ENCODE assay signal across 2 fruit fly cellular contexts in the genomic region with DNA sequence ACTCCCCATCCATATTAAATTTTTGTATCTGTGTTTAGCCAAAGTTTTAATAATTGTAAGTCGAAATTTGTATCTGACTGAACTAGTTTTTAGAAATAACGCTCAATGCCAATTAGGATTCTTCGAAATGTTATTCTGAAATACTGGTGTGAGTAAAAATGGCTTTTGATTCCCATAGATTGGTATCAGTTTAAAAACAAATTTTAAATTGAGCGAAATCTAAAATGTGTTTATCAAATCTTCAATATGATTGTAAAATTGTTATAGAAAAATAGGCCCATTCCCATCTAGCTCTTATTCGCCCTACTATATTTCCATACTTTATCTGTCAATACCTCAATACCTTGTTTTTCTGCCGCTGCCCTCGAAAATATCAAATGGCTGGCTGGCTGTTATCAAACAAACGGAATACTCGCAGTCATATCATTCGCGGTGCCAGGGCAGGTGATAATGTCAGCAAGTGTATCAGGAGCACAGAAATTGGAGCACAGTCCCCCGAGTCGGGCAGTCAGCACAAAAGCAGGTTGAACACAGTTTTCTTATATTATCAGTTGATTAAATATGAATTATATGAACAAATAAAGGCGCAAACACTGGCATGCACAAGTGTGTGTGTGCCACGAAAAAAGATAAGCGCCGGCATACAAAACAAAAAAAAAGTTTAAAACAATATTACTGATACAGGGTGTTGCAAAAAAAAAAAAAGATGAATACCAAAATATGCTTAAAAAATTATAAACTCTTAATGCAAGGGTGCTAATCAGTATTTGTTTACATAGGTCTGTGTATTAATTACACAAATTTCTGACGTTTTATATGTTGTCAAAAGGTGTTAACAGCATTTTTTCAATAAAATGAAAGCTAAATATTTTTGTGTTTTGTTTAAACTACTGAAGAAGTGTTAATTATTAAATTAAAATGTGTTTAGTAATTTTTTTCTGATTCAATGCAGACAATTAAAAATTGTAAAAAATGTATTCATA.
A peak's percentile ranks its signal among the peaks of the same experiment; 100 is the strongest.
TF ChIP-seq lines count a peak whose summit lies in the region.

A gene (minus strand): TSS at position 51 of the 983 bp plus-strand sequence.

TF ChIP-seq in whole organism, embryonic, 481 proteins besides CTCF, POLR2A, EP300 and RAD21 (continued from another document and continues in another):
- TF ChIP-seq CG8388 (GFP tag; optimal IDR thresholded peaks at IDR 0.05; lab: Kevin White, UChicago): peak; percentile 24
- TF ChIP-seq CG18599 (GFP tag; optimal IDR thresholded peaks at IDR 0.05; lab: Kevin White, UChicago): peak; percentile 93
- TF ChIP-seq BEAF-32 (GFP tag; optimal IDR thresholded peaks at IDR 0.05; lab: Kevin White, UChicago): no peak
- TF ChIP-seq lilli (GFP tag; optimal IDR thresholded peaks at IDR 0.05; lab: Kevin White, UChicago): peak; percentile 51
- TF ChIP-seq odd (GFP tag; optimal IDR thresholded peaks at IDR 0.05; lab: Kevin White, UChicago): peak; percentile 87
- peak; percentile 66 for TF ChIP-seq Adf1 (GFP tag; IDR thresholded peaks at IDR 0.05; lab: Robert Waterston, UW)
- TF ChIP-seq NfI (GFP tag; optimal IDR thresholded peaks at IDR 0.05; lab: Kevin White, UChicago): peak; percentile 58
- TF ChIP-seq pros (GFP tag; optimal IDR thresholded peaks at IDR 0.05; lab: Kevin White, UChicago): no peak
- no peak for TF ChIP-seq cad (GFP tag; optimal IDR thresholded peaks at IDR 0.05; lab: Kevin White, UChicago)
- peak; percentile 33 for TF ChIP-seq CG5245 (GFP tag; optimal IDR thresholded peaks at IDR 0.05; lab: Kevin White, UChicago)
- peak; percentile 60 for TF ChIP-seq Camta (GFP tag; optimal IDR thresholded peaks at IDR 0.05; lab: Kevin White, UChicago)
- peak; percentile 23 for TF ChIP-seq CG10462 (GFP tag; optimal IDR thresholded peaks at IDR 0.05; lab: Kevin White, UChicago)
- peak; percentile 79 for TF ChIP-seq CG6854 (GFP tag; optimal IDR thresholded peaks at IDR 0.05; lab: Kevin White, UChicago)
- TF ChIP-seq Optix (GFP tag; IDR thresholded peaks at IDR 0.05; lab: Robert Waterston, UW): no peak; the same call in 2 of the 3 replicates
- TF ChIP-seq CG6765 (GFP tag; optimal IDR thresholded peaks at IDR 0.05; lab: Kevin White, UChicago): peak; percentile 84
- TF ChIP-seq Meics (GFP tag; optimal IDR thresholded peaks at IDR 0.05; lab: Kevin White, UChicago): peak; percentile 79
- peak; percentile 19 for TF ChIP-seq pb (GFP tag; optimal IDR thresholded peaks at IDR 0.05; lab: Kevin White, UChicago)
- no peak for TF ChIP-seq CG11560 (tag; IDR thresholded peaks at IDR 0.05; lab: Robert Waterston, UW)
- peak; percentile 58 for TF ChIP-seq wdn (GFP tag; IDR thresholded peaks at IDR 0.05; lab: Robert Waterston, UW)
- peak; percentile 74; the same call in 2 of the 3 replicates for TF ChIP-seq so (GFP tag; IDR thresholded peaks at IDR 0.05; lab: Robert Waterston, UW)
- TF ChIP-seq HLH54F (GFP tag; optimal IDR thresholded peaks at IDR 0.05; lab: Kevin White, UChicago): peak; percentile 20
- peak; percentile 47 for TF ChIP-seq CHES-1-like (GFP tag; optimal IDR thresholded peaks at IDR 0.05; lab: Kevin White, UChicago)
- peak; percentile 31 for TF ChIP-seq Hr3 (GFP tag; optimal IDR thresholded peaks at IDR 0.05; lab: Kevin White, UChicago)
- TF ChIP-seq CG9215 (GFP tag; IDR thresholded peaks at IDR 0.05; lab: Robert Waterston, UW): no peak
- peak; percentile 88 for TF ChIP-seq CG3407 (GFP tag; optimal IDR thresholded peaks at IDR 0.05; lab: Kevin White, UChicago)
- peak; percentile 80 for TF ChIP-seq onecut (GFP tag; IDR thresholded peaks at IDR 0.05; lab: Robert Waterston, UW)
- peak; percentile 100 for TF ChIP-seq CG31224 (GFP tag; IDR thresholded peaks at IDR 0.05; lab: Robert Waterston, UW)
- TF ChIP-seq CG3726 (GFP tag; IDR thresholded peaks at IDR 0.05; lab: Robert Waterston, UW): peak; percentile 66; the same call in 1 of the 3 replicates
- no peak for TF ChIP-seq Hr39 (optimal IDR thresholded peaks at IDR 0.05; lab: Kevin White, UChicago)
- peak; percentile 57 for TF ChIP-seq CG18262 (tag; optimal IDR thresholded peaks at IDR 0.05; lab: Kevin White, UChicago)
- no peak for TF ChIP-seq CG13287 (GFP tag; IDR thresholded peaks at IDR 0.05; lab: Robert Waterston, UW; ENCODE audit: partially characterized antibody)
- peak; percentile 98 for TF ChIP-seq CG8281 (tag; optimal IDR thresholded peaks at IDR 0.05; lab: Kevin White, UChicago)
- TF ChIP-seq CG7556 (GFP tag; optimal IDR thresholded peaks at IDR 0.05; lab: Kevin White, UChicago): peak; percentile 74
- TF ChIP-seq Asciz (GFP tag; optimal IDR thresholded peaks at IDR 0.05; lab: Kevin White, UChicago): peak; percentile 90
- TF ChIP-seq ap (GFP tag; IDR thresholded peaks at IDR 0.05; lab: Robert Waterston, UW): peak; percentile 29; the same call in 1 of the 2 replicates
- TF ChIP-seq cg (GFP tag; optimal IDR thresholded peaks at IDR 0.05; lab: Kevin White, UChicago): peak; percentile 65
- TF ChIP-seq Gug (GFP tag; IDR thresholded peaks at IDR 0.05; lab: Robert Waterston, UW): no peak
- no peak for TF ChIP-seq ttk (GFP tag; IDR thresholded peaks at IDR 0.05; lab: Robert Waterston, UW)
- peak; percentile 52; the same call in 1 of the 2 replicates for TF ChIP-seq CG11247 (GFP tag; IDR thresholded peaks at IDR 0.05; lab: Robert Waterston, UW)
- TF ChIP-seq CG4820 (GFP tag; optimal IDR thresholded peaks at IDR 0.05; lab: Kevin White, UChicago): peak; percentile 40
- TF ChIP-seq CG31388 (GFP tag; optimal IDR thresholded peaks at IDR 0.05; lab: Kevin White, UChicago): no peak
- peak; percentile 71; the same call in 2 of the 3 replicates for TF ChIP-seq ase (GFP tag; IDR thresholded peaks at IDR 0.05; lab: Robert Waterston, UW)
- no peak for TF ChIP-seq z (GFP tag; IDR thresholded peaks at IDR 0.05; lab: Robert Waterston, UW)
- TF ChIP-seq CG8478 (optimal IDR thresholded peaks at IDR 0.05; lab: Kevin White, UChicago): no peak
- TF ChIP-seq CG2120 (GFP tag; optimal IDR thresholded peaks at IDR 0.05; lab: Kevin White, UChicago): peak; percentile 74
- TF ChIP-seq trem (tag; optimal IDR thresholded peaks at IDR 0.05; lab: Kevin White, UChicago): no peak
- TF ChIP-seq az2 (GFP tag; optimal IDR thresholded peaks at IDR 0.05; lab: Kevin White, UChicago): peak; percentile 10
- no peak for TF ChIP-seq ind (GFP tag; optimal IDR thresholded peaks at IDR 0.05; lab: Kevin White, UChicago)
- peak; percentile 41 for TF ChIP-seq CG17802 (tag; optimal IDR thresholded peaks at IDR 0.05; lab: Kevin White, UChicago)
- TF ChIP-seq tna (GFP tag; IDR thresholded peaks at IDR 0.05; lab: Robert Waterston, UW; ENCODE audit: partially characterized antibody): peak; percentile 34; the same call in 1 of the 2 replicates
- TF ChIP-seq CG2889 (GFP tag; IDR thresholded peaks at IDR 0.05; lab: Robert Waterston, UW): no peak
- TF ChIP-seq Xrp1 (GFP tag; IDR thresholded peaks at IDR 0.05; lab: Robert Waterston, UW): peak; percentile 80
- peak; percentile 60 for TF ChIP-seq Side (GFP tag; optimal IDR thresholded peaks at IDR 0.05; lab: Kevin White, UChicago)
- peak; percentile 70 for TF ChIP-seq CG12219 (GFP tag; optimal IDR thresholded peaks at IDR 0.05; lab: Kevin White, UChicago)
- TF ChIP-seq CG16813 (GFP tag; IDR thresholded peaks at IDR 0.05; lab: Robert Waterston, UW; ENCODE audit: partially characterized antibody): no peak
- TF ChIP-seq Ssrp (tag; optimal IDR thresholded peaks at IDR 0.05; lab: Kevin White, UChicago): no peak
- TF ChIP-seq Atf3 (GFP tag; optimal IDR thresholded peaks at IDR 0.05; lab: Kevin White, UChicago): peak; percentile 13
- TF ChIP-seq CG8765 (GFP tag; IDR thresholded peaks at IDR 0.05; lab: Robert Waterston, UW): no peak
- peak; percentile 66 for TF ChIP-seq oc (tag; optimal IDR thresholded peaks at IDR 0.05; lab: Kevin White, UChicago)

TF ChIP-seq in whole organism, prepupa, 60 proteins besides CTCF, POLR2A, EP300 and RAD21 (continued from another document):
- peak; percentile 26 for TF ChIP-seq pdm3 (GFP tag; optimal IDR thresholded peaks at IDR 0.05; lab: Kevin White, UChicago)
- no peak for TF ChIP-seq CG4318 (GFP tag; optimal IDR thresholded peaks at IDR 0.05; lab: Kevin White, UChicago)
- no peak for TF ChIP-seq cyc (GFP tag; optimal IDR thresholded peaks at IDR 0.05; lab: Kevin White, UChicago)
- TF ChIP-seq acj6 (GFP tag; optimal IDR thresholded peaks at IDR 0.05; lab: Kevin White, UChicago): peak; percentile 9
- TF ChIP-seq Eip93F (GFP tag; optimal IDR thresholded peaks at IDR 0.05; lab: Kevin White, UChicago): peak; percentile 81
- peak; percentile 21 for TF ChIP-seq Hr39 (GFP tag; optimal IDR thresholded peaks at IDR 0.05; lab: Kevin White, UChicago)
- no peak for TF ChIP-seq Sox15 (GFP tag; optimal IDR thresholded peaks at IDR 0.05; lab: Kevin White, UChicago)
- TF ChIP-seq eg (GFP tag; IDR thresholded peaks at IDR 0.05; lab: Robert Waterston, UW): no peak
- TF ChIP-seq CG8119 (GFP tag; IDR thresholded peaks at IDR 0.05; lab: Robert Waterston, UW): no peak
- no peak for TF ChIP-seq CG11294 (GFP tag; IDR thresholded peaks at IDR 0.05; lab: Robert Waterston, UW)
- no peak for TF ChIP-seq Gug (GFP tag; IDR thresholded peaks at IDR 0.05; lab: Robert Waterston, UW)
- peak; percentile 60 for TF ChIP-seq Met (GFP tag; optimal IDR thresholded peaks at IDR 0.05; lab: Kevin White, UChicago)
- peak; percentile 74 for TF ChIP-seq Sox102F (GFP tag; optimal IDR thresholded peaks at IDR 0.05; lab: Kevin White, UChicago)
- peak; percentile 43 for TF ChIP-seq Smox (GFP tag; optimal IDR thresholded peaks at IDR 0.05; lab: Kevin White, UChicago)
